Worm (Caenorhabditis elegans) whole organism, L4 larva: Measurements from ENCODE around the gene F59B2.13.

Experiments
- D1046.2 ChIP-seq: fragments of 200-800 bp; sonication (Bioruptor generic); IDR thresholded peaks from 2 replicates; pipeline ENCODE4 v1.3.6; 2022; ENCODE audit warnings: missing genetic modification characterization, missing compliant biosample characterization
- F44E2.7 ChIP-seq: fragments of 200-800 bp; sonication (Bioruptor generic); IDR thresholded peaks from 2 replicates; pipeline ENCODE4 v2.1.2; 2022; ENCODE audit warnings: missing genetic modification characterization, missing compliant biosample characterization
- Y48G9A.11 ChIP-seq: fragments of 200-800 bp; sonication (Bioruptor generic); IDR thresholded peaks from 2 replicates; pipeline ENCODE4 v1.3.6; 2022; ENCODE audit warnings: missing genetic modification reagents, missing genetic modification characterization, missing compliant biosample characterization
- aha-1 ChIP-seq: fragments of 150-350 bp; peaks from one replicate; lab custom pipeline; 2014; ENCODE audit warnings: missing biosample characterization, missing genetic modification characterization
- ama-1 ChIP-seq: fragments of 150-350 bp; optimal IDR thresholded peaks from 2 replicates; lab custom pipeline; 2014; ENCODE audit warnings: inconsistent platforms, mixed read lengths
- ces-1 ChIP-seq: fragments of 150-350 bp; sonication (generic microtip); optimal IDR thresholded peaks from 4 replicates; lab custom pipeline; 2014; ENCODE audit warnings: missing biosample characterization, missing genetic modification reagents, missing genetic modification characterization
- ctbp-1 ChIP-seq: fragments of 200-800 bp; sonication (Bioruptor generic); IDR thresholded peaks from 2 replicates; pipeline ENCODE4 v1.3.6; 2022; ENCODE audit warnings: missing genetic modification reagents, missing genetic modification characterization, missing compliant biosample characterization
- fkh-10 ChIP-seq: fragments of 150-350 bp; optimal IDR thresholded peaks from 2 replicates; lab custom pipeline; 2014; ENCODE audit warnings: missing biosample characterization, missing genetic modification reagents, missing genetic modification characterization
- hif-1 ChIP-seq, 2 experiments: sonication (generic microtip); optimal IDR thresholded peaks; 2 replicates each; lab custom pipeline; 2016 to 2017; ENCODE audit warnings: missing compliant biosample characterization in 2 of 2, missing genetic modification characterization in 2 of 2, missing genetic modification reagents in 2 of 2, missing genotype in 2 of 2, mild to moderate bottlenecking in 1 of 2
- hlh-11 ChIP-seq: fragments of 200-800 bp; sonication (Bioruptor generic); optimal IDR thresholded peaks from 2 replicates; lab custom pipeline; 2018; ENCODE audit warnings: mild to moderate bottlenecking, missing genetic modification characterization, missing compliant biosample characterization
- hlh-30 ChIP-seq: sonication (generic microtip); optimal IDR thresholded peaks from 2 replicates; lab custom pipeline; 2017; ENCODE audit warnings: antibody characterized with exemption, mild to moderate bottlenecking, missing genetic modification characterization, missing compliant biosample characterization; ENCODE audit not compliant: insufficient read depth
- hmg-1.1 ChIP-seq: fragments of 200-800 bp; sonication (Bioruptor generic); IDR thresholded peaks from 2 replicates; pipeline ENCODE4 v1.3.6; 2022; ENCODE audit warnings: missing genetic modification reagents, missing genetic modification characterization, missing compliant biosample characterization
- jun-1 ChIP-seq: fragments of 150-350 bp; optimal IDR thresholded peaks from 2 replicates; lab custom pipeline; 2014; ENCODE audit warnings: missing biosample characterization, missing genetic modification reagents, missing genetic modification characterization
- lsy-2 ChIP-seq, 2 experiments: fragments of 150-350 bp in 1 of 2; sonication (generic microtip) in 1 of 2; optimal IDR thresholded peaks; 2 replicates each; lab custom pipeline; 2014 to 2017; ENCODE audit warnings: missing biosample characterization in 2 of 2, missing genetic modification characterization in 2 of 2
- mdl-1 ChIP-seq, 2 experiments: fragments of 150-350 bp in 1 of 2; sonication (generic microtip) in 1 of 2; optimal IDR thresholded peaks; 2 replicates each; lab custom pipeline; 2014 to 2017; ENCODE audit warnings: missing biosample characterization in 2 of 2, missing genetic modification characterization in 2 of 2
- mep-1 ChIP-seq: fragments of 150-350 bp; sonication (generic microtip); optimal IDR thresholded peaks from 3 replicates; lab custom pipeline; 2014; ENCODE audit warnings: missing biosample characterization, missing genetic modification characterization
- mes-2 ChIP-seq: sonication (generic microtip); optimal IDR thresholded peaks from 2 replicates; lab custom pipeline; 2016; ENCODE audit warnings: missing genotype, mild to moderate bottlenecking, missing genetic modification characterization, missing compliant biosample characterization; ENCODE audit not compliant: poor library complexity, severe bottlenecking
- mxl-3 ChIP-seq: fragments of 200-800 bp; sonication (Bioruptor generic); optimal IDR thresholded peaks from 2 replicates; lab custom pipeline; 2018; ENCODE audit warnings: mild to moderate bottlenecking, missing genetic modification characterization, missing compliant biosample characterization
- nhr-11 ChIP-seq: fragments of 150-350 bp; optimal IDR thresholded peaks from 2 replicates; lab custom pipeline; 2014; ENCODE audit warnings: missing biosample characterization, missing genetic modification characterization
- nhr-25 ChIP-seq: sonication (generic microtip); optimal IDR thresholded peaks from 2 replicates; lab custom pipeline; 2017; ENCODE audit warnings: missing genetic modification characterization, mild to moderate bottlenecking, missing compliant biosample characterization, antibody characterized with exemption, moderate library complexity, borderline replicate concordance; ENCODE audit not compliant: insufficient read depth
- nhr-28 ChIP-seq: fragments of 150-350 bp; optimal IDR thresholded peaks from 2 replicates; lab custom pipeline; 2014; ENCODE audit warnings: missing biosample characterization, missing genetic modification characterization
- nhr-6 ChIP-seq: fragments of 150-350 bp; optimal IDR thresholded peaks from 2 replicates; lab custom pipeline; 2014; ENCODE audit warnings: missing biosample characterization, missing genetic modification characterization
- nhr-76 ChIP-seq: fragments of 150-350 bp; optimal IDR thresholded peaks from 2 replicates; lab custom pipeline; 2014; ENCODE audit warnings: missing biosample characterization, missing genetic modification characterization
- pha-4 ChIP-seq, 2 experiments: fragments of 150-350 bp in 1 of 2; fragments of 200-800 bp in 1 of 2; sonication (Bioruptor generic) in 1 of 2; IDR thresholded peaks in 1 of 2; optimal IDR thresholded peaks in 1 of 2; 2 replicates each; pipeline versions ENCODE4 v1.3.6 to Lab custom; 2014 to 2022; ENCODE audit warnings: missing genetic modification characterization in 2 of 2, missing genetic modification reagents in 2 of 2, missing biosample characterization in 1 of 2, missing compliant biosample characterization in 1 of 2
- rbr-2 ChIP-seq: sonication (generic microtip); optimal IDR thresholded peaks from 2 replicates; lab custom pipeline; 2016; ENCODE audit warnings: missing genotype, missing genetic modification characterization, missing compliant biosample characterization
- set-16 ChIP-seq: fragments of 200-800 bp; sonication (Bioruptor generic); IDR thresholded peaks from 2 replicates; pipeline ENCODE4 v1.3.6; 2022; ENCODE audit warnings: missing genetic modification reagents, missing genetic modification characterization, missing compliant biosample characterization
- snpc-1.2 ChIP-seq: fragments of 200-800 bp; sonication (Bioruptor generic); IDR thresholded peaks from 2 replicates; pipeline ENCODE4 v1.3.6; 2022; ENCODE audit warnings: missing genetic modification reagents, missing genetic modification characterization, missing compliant biosample characterization
- snpc-4 ChIP-seq: fragments of 150-350 bp; optimal IDR thresholded peaks from 2 replicates; lab custom pipeline; 2014; ENCODE audit warnings: missing biosample characterization, missing genetic modification characterization
- spr-1 ChIP-seq: sonication (generic microtip); optimal IDR thresholded peaks from 2 replicates; lab custom pipeline; 2016; ENCODE audit warnings: mild to moderate bottlenecking, missing genetic modification characterization, missing compliant biosample characterization
- unc-62 ChIP-seq, 3 experiments: fragments of 150-350 bp in 1 of 3; sonication (generic microtip); optimal IDR thresholded peaks in 2 of 3; peaks in 1 of 3; 1 replicate in 1 of 3; 2 replicates in 2 of 3; lab custom pipeline; 2014 to 2017; ENCODE audit warnings: missing biosample characterization in 3 of 3, missing genetic modification characterization in 3 of 3, missing genetic modification reagents in 3 of 3, missing genotype in 1 of 3
- zag-1 ChIP-seq: fragments of 150-350 bp; optimal IDR thresholded peaks from 2 replicates; lab custom pipeline; 2014; ENCODE audit warnings: missing biosample characterization, missing genetic modification characterization

Gene F59B2.13

DNA sequence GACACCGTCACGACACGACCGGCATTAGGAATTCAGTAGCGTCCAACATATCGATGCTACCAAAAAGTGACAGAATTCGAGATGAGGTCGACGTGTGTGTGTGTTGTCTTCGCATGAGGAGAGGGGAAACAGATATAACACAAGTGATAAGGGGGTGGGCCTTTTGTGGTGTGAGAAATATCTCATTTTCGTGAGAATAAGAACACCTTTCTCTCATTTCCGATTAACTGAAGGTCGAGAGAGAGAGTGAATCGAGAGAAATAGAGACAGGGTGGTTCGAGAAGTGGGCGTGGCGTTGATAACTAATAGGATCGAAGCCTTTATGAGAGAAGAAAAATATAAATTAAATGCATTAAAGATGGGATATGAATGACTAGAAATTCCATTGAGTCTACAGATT lies 43.7 kb downstream of the F59B2.13 start:
- TF ChIP-seq nhr-25 (tag; lab: Kevin White, UChicago), result peak; percentile 41
- TF ChIP-seq snpc-1.2, result no peak
- TF ChIP-seq mxl-3, result peak; percentile 6
- TF ChIP-seq nhr-28, result peak; percentile 19
- peak in 1 of 2 experiments; percentile 96 for TF ChIP-seq unc-62 (GFP tag; optimal IDR thresholded peaks at IDR 0.05 in 1 of 2; lab: Kevin White, UChicago)
- TF ChIP-seq unc-62 (tag; optimal IDR thresholded peaks at IDR 0.05; lab: Kevin White, UChicago), result no peak
- no peak for TF ChIP-seq pha-4 (GFP tag; IDR thresholded peaks at IDR 0.05; lab: Robert Waterston, UW)
- TF ChIP-seq pha-4 (tag; optimal IDR thresholded peaks at IDR 0.05; lab: Kevin White, UChicago), result no peak
- no peak for TF ChIP-seq jun-1 (tag; lab: Kevin White, UChicago)
- TF ChIP-seq Y48G9A.11 (GFP tag; lab: Robert Waterston, UW), result no peak
- no peak for TF ChIP-seq hmg-1.1 (GFP tag; lab: Robert Waterston, UW)
- 0 out of 2 replicates have a peak, but pooled peaks have one; percentile 11 for TF ChIP-seq ctbp-1 (GFP tag; lab: Robert Waterston, UW)

DNA sequence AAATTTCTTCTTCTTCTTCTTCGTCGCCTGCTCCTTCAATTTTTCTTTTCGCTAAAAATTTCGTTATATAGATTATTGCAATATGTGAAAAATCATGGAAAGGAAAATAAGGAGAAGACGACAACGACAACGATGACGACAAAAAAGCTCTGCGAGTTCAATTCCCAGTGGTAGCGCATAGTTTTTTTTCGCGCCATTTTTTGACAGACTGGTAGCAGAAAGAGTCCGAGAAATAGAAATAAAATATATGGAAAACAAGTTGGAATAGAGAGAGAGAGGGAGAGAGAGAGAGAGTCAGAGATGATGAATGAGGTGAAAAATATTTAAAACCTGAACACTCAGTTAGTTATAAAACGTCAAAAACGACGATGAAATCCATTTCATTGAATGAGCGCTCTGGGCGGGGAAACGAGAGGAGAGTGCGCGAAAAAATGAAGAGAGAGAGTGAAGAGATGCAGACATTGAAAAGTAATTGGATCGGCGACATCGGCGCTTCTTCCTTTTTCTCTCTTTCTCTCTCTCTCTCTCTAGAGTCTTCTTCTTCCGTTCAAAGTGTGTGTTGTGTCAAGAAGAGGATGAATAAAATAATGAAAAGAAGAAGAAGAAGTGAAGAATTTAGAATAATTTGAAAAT lies 44.9 kb downstream of the F59B2.13 start, which contains the start of gene pde-2:
pde-2 (minus strand) TSS at position 51 of the 633 bp plus-strand sequence.
- TF ChIP-seq hif-1 (tag; optimal IDR thresholded peaks at IDR 0.05; lab: Kevin White, UChicago) (peak in 1 of 2 experiments; percentile 9), nhr-25 (tag; lab: Kevin White, UChicago) (peak; percentile 30), snpc-4 (tag; lab: Kevin White, UChicago) (no peak), hmg-1.1 (GFP tag; lab: Robert Waterston, UW) (peak; percentile 40; the same call in 1 of the 2 replicates), mes-2 (tag; lab: Kevin White, UChicago) (peak; percentile 41), lsy-2 (tag; optimal IDR thresholded peaks at IDR 0.05; lab: Kevin White, UChicago) (peak in 1 of 2 experiments; percentile 76), hlh-30 (tag; lab: Kevin White, UChicago) (peak; percentile 32), spr-1 (no peak), mdl-1 (tag; optimal IDR thresholded peaks at IDR 0.05; lab: Kevin White, UChicago) (peak in 1 of 2 experiments; percentile 20), rbr-2 (peak; percentile 52), D1046.2 (GFP tag; lab: Robert Waterston, UW) (no peak), fkh-10 (peak; percentile 70), aha-1 (tag; lab: Kevin White, UChicago) (peak; percentile 78), set-16 (GFP tag; lab: Robert Waterston, UW) (peak; percentile 39), ces-1 (GFP tag; lab: Kevin White, UChicago) (peak; percentile 51), nhr-28 (peak; percentile 14), ctbp-1 (GFP tag; lab: Robert Waterston, UW) (peak; percentile 76), nhr-11 (tag; lab: Kevin White, UChicago) (peak; percentile 41), zag-1 (tag; lab: Kevin White, UChicago) (no peak), mep-1 (tag; lab: Kevin White, UChicago) (peak; percentile 62), nhr-6 (tag; lab: Kevin White, UChicago) (no peak), hlh-11 (peak; percentile 54)

- TF ChIP-seq ama-1 (lab: Kevin White, UChicago), result no peak
- no peak for TF ChIP-seq nhr-76 (tag; lab: Kevin White, UChicago)
- TF ChIP-seq F44E2.7, result no peak
- peak; percentile 84 for TF ChIP-seq aha-1 (tag; lab: Kevin White, UChicago)
- peak in 1 of 2 experiments; percentile 91 for TF ChIP-seq unc-62 (GFP tag; optimal IDR thresholded peaks at IDR 0.05 in 1 of 2; lab: Kevin White, UChicago)
- no peak for TF ChIP-seq unc-62 (tag; optimal IDR thresholded peaks at IDR 0.05; lab: Kevin White, UChicago)
- TF ChIP-seq, all 104 proteins: peak for 2
Observed at ce11 chrIII:8980892-8981291, 46.0 kb downstream of the F59B2.13 start.
